Fruit fly (Drosophila melanogaster): Measurements from ENCODE around the gene CG12219.

The CG12219 gene

dm6 chrX:6332988-6333719 is 32.1 kb upstream of the CG12219 start (continued):
- TF ChIP-seq Doc3 (GFP tag; IDR thresholded peaks at IDR 0.05; ENCODE audit: partially characterized antibody) (no peak), Dll (GFP tag; IDR thresholded peaks at IDR 0.05; ENCODE audit: partially characterized antibody) (no peak), wek (GFP tag; optimal IDR thresholded peaks at IDR 0.05) (no peak), nom (GFP tag; optimal IDR thresholded peaks at IDR 0.05) (peak; percentile 12), Mes4 (GFP tag; optimal IDR thresholded peaks at IDR 0.05) (no peak), CG13123 (GFP tag; optimal IDR thresholded peaks at IDR 0.05) (no peak), Nf-YC (tag; optimal IDR thresholded peaks at IDR 0.05) (no peak), Ptx1 (GFP tag; IDR thresholded peaks at IDR 0.05) (0 out of 2 replicates have a peak, but pooled peaks have one; percentile 34), CG11504 (tag; optimal IDR thresholded peaks at IDR 0.05) (peak; percentile 26), sens (GFP tag) (peak; percentile 57), CG3995 (GFP tag; optimal IDR thresholded peaks at IDR 0.05) (no peak), Sox102F (GFP tag; optimal IDR thresholded peaks at IDR 0.05) (peak; percentile 22), Dp (GFP tag; optimal IDR thresholded peaks at IDR 0.05) (no peak), z (GFP tag; IDR thresholded peaks at IDR 0.05) (no peak), dmrt99B (tag; optimal IDR thresholded peaks at IDR 0.05) (peak; percentile 28), CG12219 (GFP tag; optimal IDR thresholded peaks at IDR 0.05) (no peak), CG3726 (GFP tag; IDR thresholded peaks at IDR 0.05) (no peak), salm (tag; optimal IDR thresholded peaks at IDR 0.05) (no peak), D (optimal IDR thresholded peaks at IDR 0.05) (no peak), D (GFP tag; optimal IDR thresholded peaks at IDR 0.05) (no peak), Hr78 (GFP tag; optimal IDR thresholded peaks at IDR 0.05) (peak in 1 of 2 experiments; percentile 76), CG2712 (tag; optimal IDR thresholded peaks at IDR 0.05) (peak; percentile 1), ATbp (GFP tag; optimal IDR thresholded peaks at IDR 0.05) (no peak), mirr (GFP tag; optimal IDR thresholded peaks at IDR 0.05) (no peak), CG8281 (tag; optimal IDR thresholded peaks at IDR 0.05) (no peak), CG8478 (optimal IDR thresholded peaks at IDR 0.05) (no peak), CG10209 (GFP tag; optimal IDR thresholded peaks at IDR 0.05) (no peak), wdn (GFP tag; IDR thresholded peaks at IDR 0.05) (no peak), grau (tag; optimal IDR thresholded peaks at IDR 0.05) (peak; percentile 53), crc (GFP tag; optimal IDR thresholded peaks at IDR 0.05) (no peak), CG32772 (GFP tag; IDR thresholded peaks at IDR 0.05) (0 out of 2 replicates have a peak, but pooled peaks have one; percentile 16), CG16813 (GFP tag; IDR thresholded peaks at IDR 0.05; ENCODE audit: partially characterized antibody) (no peak), oc (tag; optimal IDR thresholded peaks at IDR 0.05) (no peak), bsh (GFP tag; optimal IDR thresholded peaks at IDR 0.05) (peak; percentile 5 to 28), scrt (GFP tag; optimal IDR thresholded peaks at IDR 0.05) (no peak), Nf-YA (GFP tag; IDR thresholded peaks at IDR 0.05) (no peak), nmo (GFP tag; optimal IDR thresholded peaks at IDR 0.05) (peak; percentile 9), CG17361 (GFP tag; IDR thresholded peaks at IDR 0.05) (peak; percentile 24; the same call in 1 of the 3 replicates), CG17359 (tag; optimal IDR thresholded peaks at IDR 0.05) (no peak), D19A (tag; optimal IDR thresholded peaks at IDR 0.05) (peak; percentile 6), otp (GFP tag; IDR thresholded peaks at IDR 0.05) (no peak), Drgx (GFP tag; IDR thresholded peaks at IDR 0.05) (peak; percentile 42; the same call in 1 of the 2 replicates), tup (GFP tag; optimal IDR thresholded peaks at IDR 0.05) (no peak), tin (GFP tag; optimal IDR thresholded peaks at IDR 0.05) (no peak), Med (GFP tag) (peak; percentile 60)
